Fruit fly (Drosophila melanogaster) whole organism, prepupa: ENCODE measurements around the gene Smr.

ENCODE experiments used
- Hr38 ChIP-seq: sonication (Bioruptor generic); optimal IDR thresholded peaks from 2 replicates; lab custom pipeline; 2016; ENCODE audit warnings: missing biosample characterization, missing genetic modification characterization
- Hr39 ChIP-seq: fragments of 200-800 bp; sonication (Bioruptor generic); optimal IDR thresholded peaks from 2 replicates; lab custom pipeline; 2016; ENCODE audit warnings: missing biosample characterization, missing genetic modification characterization
- Smox ChIP-seq: fragments of 200-800 bp; sonication (Bioruptor generic); optimal IDR thresholded peaks from 3 replicates; lab custom pipeline; 2016; ENCODE audit warnings: missing biosample characterization, missing genetic modification characterization
- ss ChIP-seq, 2 experiments: fragments of 200-800 bp; sonication (Bioruptor generic); optimal IDR thresholded peaks; 2 replicates in 1 of 2; 3 replicates in 1 of 2; lab custom pipeline; 2017 to 2018; ENCODE audit warnings: mild to moderate bottlenecking in 2 of 2, missing biosample characterization in 2 of 2, missing genetic modification characterization in 2 of 2, moderate library complexity in 1 of 2
- svp ChIP-seq: fragments of 200-800 bp; sonication (Bioruptor generic); peaks from one replicate; lab custom pipeline; 2016; ENCODE audit warnings: missing biosample characterization, missing genetic modification characterization

DNA sequence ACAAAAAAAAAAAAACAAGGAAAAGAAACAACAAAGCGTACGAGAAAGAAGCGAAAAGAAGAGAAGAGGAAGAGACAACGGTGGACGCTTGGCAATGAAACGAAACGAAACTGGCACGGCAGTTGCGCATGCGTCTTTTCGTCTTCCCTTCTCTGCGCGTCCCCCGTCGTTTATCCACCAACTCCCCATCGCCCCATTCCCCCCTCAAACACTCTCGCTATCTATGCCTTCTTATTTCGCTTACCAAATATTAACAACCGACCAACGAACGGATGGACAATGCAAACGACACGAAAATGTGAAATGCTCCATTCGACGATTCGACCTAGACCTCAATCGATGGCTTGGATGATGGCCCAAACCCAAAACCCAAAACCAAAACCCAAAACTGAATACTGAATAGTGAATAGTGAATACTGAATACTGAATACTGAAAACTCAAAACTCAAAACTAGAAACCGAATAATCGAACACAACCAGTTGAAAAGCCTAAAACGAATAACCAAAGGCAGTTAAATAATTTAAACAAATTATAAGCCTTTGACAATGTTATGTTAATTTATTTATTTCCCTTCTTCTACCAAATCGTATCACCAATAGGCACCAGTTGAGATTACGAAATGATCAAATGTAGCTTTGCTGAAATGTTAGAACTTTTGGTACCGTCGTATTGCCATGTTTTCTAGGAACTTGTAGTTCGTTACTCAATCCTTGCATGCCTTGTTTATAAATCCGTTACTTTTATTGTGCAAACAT is 71.7 kb downstream of the Smr start:
- TF ChIP-seq Hr38 (GFP tag; lab: Kevin White, UChicago) (no peak), Smox (no peak), svp (no peak), ss (GFP tag; optimal IDR thresholded peaks at IDR 0.05; lab: Kevin White, UChicago) (no peak), Hr39 (no peak)
